In the genomic region with DNA sequence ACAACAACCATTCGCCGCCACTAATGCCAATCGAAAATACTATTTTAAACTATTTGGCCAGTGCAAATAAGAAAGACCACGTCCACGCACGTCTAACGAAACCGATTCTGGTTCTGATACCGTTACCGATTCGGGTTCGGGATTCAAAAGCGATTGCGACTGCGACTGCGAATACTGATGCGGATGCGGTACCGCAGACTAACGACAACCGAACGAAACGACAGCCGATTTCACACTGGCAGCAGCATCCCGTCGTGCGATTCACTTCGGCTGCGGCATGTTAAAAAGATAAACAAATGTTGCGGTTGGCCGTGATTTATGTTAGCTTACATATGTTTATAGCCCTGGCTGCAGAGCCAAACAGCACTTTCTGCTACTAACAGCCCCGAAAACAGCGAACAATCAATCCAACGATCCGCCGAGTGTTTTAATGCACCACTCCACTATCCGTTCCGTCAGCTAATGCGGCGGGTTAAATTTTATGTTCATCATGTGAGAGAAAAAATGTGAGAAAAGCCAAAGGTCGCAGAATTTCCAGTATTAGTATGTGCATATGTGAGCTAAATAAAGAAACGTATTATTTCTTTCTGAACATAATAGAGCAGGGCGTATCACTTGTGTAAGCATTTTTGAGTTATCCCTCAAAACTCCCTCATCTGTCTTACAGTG, we compare ENCODE assay signal across 1 fruit fly cellular context.
TF ChIP-seq lines count a peak whose summit lies in the region.

Gene DIP-epsilon (minus strand): TSS at position 238 of the 669 bp plus-strand sequence.

TF ChIP-seq in whole organism, embryonic, 481 proteins besides CTCF, POLR2A, EP300 and RAD21 (continued from another document):
- TF ChIP-seq CG9727 (GFP tag; optimal IDR thresholded peaks at IDR 0.05; lab: Kevin White, UChicago) (no peak), fd96Cb (tag; optimal IDR thresholded peaks at IDR 0.05; lab: Kevin White, UChicago) (no peak), NC2α (GFP tag; optimal IDR thresholded peaks at IDR 0.05; lab: Kevin White, UChicago) (no peak), org-1 (GFP tag; optimal IDR thresholded peaks at IDR 0.05; lab: Kevin White, UChicago) (no peak), CG14710 (tag; optimal IDR thresholded peaks at IDR 0.05; lab: Kevin White, UChicago) (no peak), zen (tag; optimal IDR thresholded peaks at IDR 0.05; lab: Kevin White, UChicago) (no peak), danr (GFP tag; IDR thresholded peaks at IDR 0.05; lab: Robert Waterston, UW) (no peak), ttk (GFP tag; IDR thresholded peaks at IDR 0.05; lab: Robert Waterston, UW) (no peak), B-H1 (GFP tag; IDR thresholded peaks at IDR 0.05; lab: Robert Waterston, UW) (no peak), CG14050 (GFP tag; IDR thresholded peaks at IDR 0.05; lab: Robert Waterston, UW) (no peak), Sry-δ (GFP tag; optimal IDR thresholded peaks at IDR 0.05; lab: Kevin White, UChicago) (no peak), Oaz (GFP tag; IDR thresholded peaks at IDR 0.05; lab: Robert Waterston, UW) (no peak), dysf (GFP tag; IDR thresholded peaks at IDR 0.05; lab: Robert Waterston, UW) (no peak), CG15479 (GFP tag; optimal IDR thresholded peaks at IDR 0.05; lab: Kevin White, UChicago) (peak; percentile 16), fru (optimal IDR thresholded peaks at IDR 0.05; lab: Kevin White, UChicago) (no peak), CG11093 (GFP tag; IDR thresholded peaks at IDR 0.05; lab: Robert Waterston, UW) (no peak), Tbp (GFP tag; optimal IDR thresholded peaks at IDR 0.05; lab: Kevin White, UChicago) (no peak), odd (GFP tag; optimal IDR thresholded peaks at IDR 0.05; lab: Kevin White, UChicago) (no peak), Camta (GFP tag; optimal IDR thresholded peaks at IDR 0.05; lab: Kevin White, UChicago) (no peak), scrt (GFP tag; optimal IDR thresholded peaks at IDR 0.05; lab: Kevin White, UChicago) (no peak), hb (GFP tag; IDR thresholded peaks at IDR 0.05; lab: Robert Waterston, UW; ENCODE audit: partially characterized antibody) (no peak), Atf3 (GFP tag; optimal IDR thresholded peaks at IDR 0.05; lab: Kevin White, UChicago) (no peak), Bteb2 (GFP tag; optimal IDR thresholded peaks at IDR 0.05; lab: Kevin White, UChicago) (no peak), al (GFP tag; IDR thresholded peaks at IDR 0.05; lab: Robert Waterston, UW) (no peak), twi (tag; optimal IDR thresholded peaks at IDR 0.05; lab: Kevin White, UChicago) (peak; percentile 76), sr (GFP tag; IDR thresholded peaks at IDR 0.05; lab: Robert Waterston, UW) (no peak), CG3163 (GFP tag; optimal IDR thresholded peaks at IDR 0.05; lab: Kevin White, UChicago) (no peak), zen2 (GFP tag; IDR thresholded peaks at IDR 0.05; lab: Robert Waterston, UW; ENCODE audit: partially characterized antibody) (no peak), CG15011 (GFP tag; optimal IDR thresholded peaks at IDR 0.05; lab: Kevin White, UChicago) (no peak), CG6765 (GFP tag; optimal IDR thresholded peaks at IDR 0.05; lab: Kevin White, UChicago) (no peak), Asciz (GFP tag; optimal IDR thresholded peaks at IDR 0.05; lab: Kevin White, UChicago) (no peak), CG42726 (GFP tag; IDR thresholded peaks at IDR 0.05; lab: Robert Waterston, UW; ENCODE audit: partially characterized antibody) (no peak), CG11398 (GFP tag; optimal IDR thresholded peaks at IDR 0.05; lab: Kevin White, UChicago) (no peak), gem (tag; optimal IDR thresholded peaks at IDR 0.05; lab: Kevin White, UChicago) (no peak), CG5180 (GFP tag; optimal IDR thresholded peaks at IDR 0.05; lab: Kevin White, UChicago) (peak; percentile 47), vnd (GFP tag; IDR thresholded peaks at IDR 0.05; lab: Robert Waterston, UW; ENCODE audit: partially characterized antibody) (no peak), CG12219 (GFP tag; optimal IDR thresholded peaks at IDR 0.05; lab: Kevin White, UChicago) (no peak), CG9932 (GFP tag; IDR thresholded peaks at IDR 0.05; lab: Robert Waterston, UW) (no peak), salm (tag; optimal IDR thresholded peaks at IDR 0.05; lab: Kevin White, UChicago) (no peak), Deaf1 (tag; optimal IDR thresholded peaks at IDR 0.05; lab: Kevin White, UChicago) (peak; percentile 99), pan (optimal IDR thresholded peaks at IDR 0.05; lab: Kevin White, UChicago) (no peak), pan (GFP tag; optimal IDR thresholded peaks at IDR 0.05 in 1 of 2, IDR thresholded peaks at IDR 0.05 in 1 of 2) (peak in 1 of 2 experiments; percentile 30), CG6791 (GFP tag; IDR thresholded peaks at IDR 0.05; lab: Robert Waterston, UW; ENCODE audit: partially characterized antibody) (no peak), az2 (GFP tag; optimal IDR thresholded peaks at IDR 0.05; lab: Kevin White, UChicago) (no peak), CG18619 (GFP tag; optimal IDR thresholded peaks at IDR 0.05; lab: Kevin White, UChicago) (no peak), CG17328 (GFP tag; IDR thresholded peaks at IDR 0.05; lab: Robert Waterston, UW) (no peak), CG9797 (GFP tag; optimal IDR thresholded peaks at IDR 0.05; lab: Kevin White, UChicago) (no peak), D19A (tag; optimal IDR thresholded peaks at IDR 0.05; lab: Kevin White, UChicago) (no peak), onecut (GFP tag; IDR thresholded peaks at IDR 0.05; lab: Robert Waterston, UW) (no peak), Usf (GFP tag; optimal IDR thresholded peaks at IDR 0.05; lab: Kevin White, UChicago) (no peak), CG2199 (GFP tag; IDR thresholded peaks at IDR 0.05; lab: Robert Waterston, UW) (0 out of 3 replicates have a peak, but pooled peaks have one; percentile 64), zf30C (GFP tag; optimal IDR thresholded peaks at IDR 0.05; lab: Kevin White, UChicago) (no peak), Spps (tag; optimal IDR thresholded peaks at IDR 0.05; lab: Kevin White, UChicago) (no peak), jing (GFP tag; optimal IDR thresholded peaks at IDR 0.05; lab: Kevin White, UChicago) (peak; percentile 16), cas (GFP tag; IDR thresholded peaks at IDR 0.05; lab: Robert Waterston, UW) (no peak), CG11085 (GFP tag; IDR thresholded peaks at IDR 0.05; lab: Robert Waterston, UW) (no peak), CG31365 (tag; optimal IDR thresholded peaks at IDR 0.05; lab: Kevin White, UChicago) (no peak), chinmo (GFP tag; IDR thresholded peaks at IDR 0.05; lab: Robert Waterston, UW; ENCODE audit: partially characterized antibody) (0 out of 4 replicates have a peak, but pooled peaks have one; percentile 18), Lpt (GFP tag; optimal IDR thresholded peaks at IDR 0.05; lab: Kevin White, UChicago) (no peak), HLH3B (GFP tag; IDR thresholded peaks at IDR 0.05; lab: Robert Waterston, UW) (no peak), Myb (GFP tag; optimal IDR thresholded peaks at IDR 0.05; lab: Kevin White, UChicago) (no peak), ci (GFP tag; IDR thresholded peaks at IDR 0.05; lab: Robert Waterston, UW) (peak; percentile 23; the same call in 1 of the 3 replicates), Blimp-1 (GFP tag; optimal IDR thresholded peaks at IDR 0.05; lab: Kevin White, UChicago) (no peak), prd (optimal IDR thresholded peaks at IDR 0.05; lab: Kevin White, UChicago) (no peak), prd (GFP tag; IDR thresholded peaks at IDR 0.05; lab: Robert Waterston, UW) (no peak), wek (GFP tag; optimal IDR thresholded peaks at IDR 0.05; lab: Kevin White, UChicago) (no peak), CG3407 (GFP tag; optimal IDR thresholded peaks at IDR 0.05; lab: Kevin White, UChicago) (no peak), CG31388 (GFP tag; optimal IDR thresholded peaks at IDR 0.05; lab: Kevin White, UChicago) (no peak), kay (GFP tag; optimal IDR thresholded peaks at IDR 0.05; lab: Kevin White, UChicago) (no peak), CG10543 (GFP tag; optimal IDR thresholded peaks at IDR 0.05; lab: Kevin White, UChicago) (no peak), tin (GFP tag; optimal IDR thresholded peaks at IDR 0.05; lab: Kevin White, UChicago) (no peak), tx (GFP tag; optimal IDR thresholded peaks at IDR 0.05; lab: Kevin White, UChicago) (no peak), mld (GFP tag; IDR thresholded peaks at IDR 0.05; lab: Robert Waterston, UW; ENCODE audit: partially characterized antibody) (no peak), run (tag; optimal IDR thresholded peaks at IDR 0.05; lab: Kevin White, UChicago) (peak; percentile 48), abd-A (tag; optimal IDR thresholded peaks at IDR 0.05; lab: Kevin White, UChicago) (no peak), Six4 (GFP tag; optimal IDR thresholded peaks at IDR 0.05; lab: Kevin White, UChicago) (no peak), CG2120 (GFP tag; optimal IDR thresholded peaks at IDR 0.05; lab: Kevin White, UChicago) (no peak), crol (GFP tag; IDR thresholded peaks at IDR 0.05; lab: Robert Waterston, UW) (no peak), CG14014 (GFP tag; IDR thresholded peaks at IDR 0.05; lab: Robert Waterston, UW) (no peak), mirr (GFP tag; optimal IDR thresholded peaks at IDR 0.05; lab: Kevin White, UChicago) (peak; percentile 11), pnt (GFP tag; optimal IDR thresholded peaks at IDR 0.05; lab: Kevin White, UChicago) (no peak), CG11723 (GFP tag; optimal IDR thresholded peaks at IDR 0.05; lab: Kevin White, UChicago) (no peak), NfI (GFP tag; optimal IDR thresholded peaks at IDR 0.05; lab: Kevin White, UChicago) (no peak), Dll (GFP tag; IDR thresholded peaks at IDR 0.05; lab: Robert Waterston, UW; ENCODE audit: partially characterized antibody) (no peak), unc-4 (GFP tag; IDR thresholded peaks at IDR 0.05; lab: Robert Waterston, UW; ENCODE audit: partially characterized antibody) (no peak), CG6854 (GFP tag; optimal IDR thresholded peaks at IDR 0.05; lab: Kevin White, UChicago) (no peak), Atf6 (GFP tag; IDR thresholded peaks at IDR 0.05; lab: Robert Waterston, UW) (no peak), CG7357 (GFP tag; IDR thresholded peaks at IDR 0.05; lab: Robert Waterston, UW) (no peak), CG4404 (GFP tag; IDR thresholded peaks at IDR 0.05; lab: Robert Waterston, UW) (no peak), gce (GFP tag; IDR thresholded peaks at IDR 0.05; lab: Robert Waterston, UW) (no peak), CG4820 (GFP tag; optimal IDR thresholded peaks at IDR 0.05; lab: Kevin White, UChicago) (no peak), Jarid2 (GFP tag; optimal IDR thresholded peaks at IDR 0.05; lab: Kevin White, UChicago) (peak; percentile 90), emc (GFP tag; optimal IDR thresholded peaks at IDR 0.05; lab: Kevin White, UChicago) (no peak), CG10321 (GFP tag; IDR thresholded peaks at IDR 0.05; lab: Robert Waterston, UW) (no peak), dmrt99B (tag; optimal IDR thresholded peaks at IDR 0.05; lab: Kevin White, UChicago) (no peak), CG10366 (GFP tag; IDR thresholded peaks at IDR 0.05; lab: Robert Waterston, UW) (no peak), Optix (GFP tag; IDR thresholded peaks at IDR 0.05; lab: Robert Waterston, UW) (0 out of 3 replicates have a peak, but pooled peaks have one; percentile 16), B-H2 (GFP tag; optimal IDR thresholded peaks at IDR 0.05; lab: Kevin White, UChicago) (no peak), CG30020 (tag; optimal IDR thresholded peaks at IDR 0.05; lab: Kevin White, UChicago) (no peak), Ptx1 (GFP tag; IDR thresholded peaks at IDR 0.05; lab: Robert Waterston, UW) (no peak), CG6654 (GFP tag; optimal IDR thresholded peaks at IDR 0.05; lab: Kevin White, UChicago) (no peak), Gsc (GFP tag; IDR thresholded peaks at IDR 0.05; lab: Robert Waterston, UW) (no peak), Dbx (GFP tag; IDR thresholded peaks at IDR 0.05; lab: Robert Waterston, UW) (no peak), inv (GFP tag; IDR thresholded peaks at IDR 0.05; lab: Robert Waterston, UW; ENCODE audit: partially characterized antibody) (no peak), ash1 (GFP tag; optimal IDR thresholded peaks at IDR 0.05; lab: Kevin White, UChicago) (no peak), tgo (GFP tag; IDR thresholded peaks at IDR 0.05; lab: Robert Waterston, UW) (no peak), aop (GFP tag; IDR thresholded peaks at IDR 0.05; lab: Robert Waterston, UW) (no peak)
